Fruit fly (Drosophila melanogaster) whole organism, embryonic: ENCODE measurements around the gene CG15336.

Source experiments
- Atf6 ChIP-seq: fragments of 200-800 bp; sonication (Bioruptor generic); IDR thresholded peaks from 2 replicates; pipeline ENCODE4 v1.3.6; 2022; ENCODE audit warnings: missing biosample characterization, missing genetic modification characterization
- CG10209 ChIP-seq: fragments of 200-800 bp; sonication (Bioruptor generic); optimal IDR thresholded peaks from 3 replicates; lab custom pipeline; 2017; ENCODE audit warnings: missing biosample characterization, mild to moderate bottlenecking, missing genetic modification characterization, missing genetic modification reagents
- CG10267 ChIP-seq: fragments of 200-800 bp; sonication (Bioruptor generic); optimal IDR thresholded peaks from 2 replicates; lab custom pipeline; 2018; ENCODE audit warnings: missing biosample characterization, mild to moderate bottlenecking, missing genetic modification characterization, moderate library complexity
- CG10431 ChIP-seq: fragments of 200-800 bp; sonication (Bioruptor generic); optimal IDR thresholded peaks from 3 replicates; lab custom pipeline; 2018; ENCODE audit warnings: missing biosample characterization, mild to moderate bottlenecking, missing genetic modification characterization
- CG10654 ChIP-seq: fragments of 200-800 bp; sonication (Bioruptor generic); optimal IDR thresholded peaks from 2 replicates; lab custom pipeline; 2016; ENCODE audit warnings: missing biosample characterization, missing genetic modification characterization
- CG11093 ChIP-seq: fragments of 200-800 bp; sonication (Bioruptor generic); IDR thresholded peaks from 3 replicates; pipeline ENCODE4 v1.3.6; 2022; ENCODE audit warnings: missing biosample characterization, missing genetic modification characterization
- CG12104 ChIP-seq: fragments of 200-800 bp; sonication (Bioruptor generic); optimal IDR thresholded peaks from 3 replicates; lab custom pipeline; 2016; ENCODE audit warnings: missing biosample characterization, missing genetic modification characterization
- CG14710 ChIP-seq: fragments of 200-800 bp; sonication (Bioruptor generic); optimal IDR thresholded peaks from 3 replicates; lab custom pipeline; 2019; ENCODE audit warnings: missing biosample characterization, mild to moderate bottlenecking, missing genetic modification characterization, moderate library complexity
- CG15601 ChIP-seq: fragments of 200-800 bp; sonication (Bioruptor generic); optimal IDR thresholded peaks from 3 replicates; lab custom pipeline; 2019; ENCODE audit warnings: missing biosample characterization, mild to moderate bottlenecking, missing genetic modification characterization, moderate library complexity
- CG18476 ChIP-seq: fragments of 200-800 bp; sonication (Bioruptor generic); optimal IDR thresholded peaks from 2 replicates; lab custom pipeline; 2016; ENCODE audit warnings: missing biosample characterization, mild to moderate bottlenecking, missing genetic modification characterization
- CG18599 ChIP-seq: fragments of 200-800 bp; sonication (Bioruptor generic); optimal IDR thresholded peaks from 3 replicates; lab custom pipeline; 2017; ENCODE audit warnings: missing biosample characterization, missing genetic modification characterization, mild to moderate bottlenecking, moderate library complexity, missing genetic modification reagents
- CG2129 ChIP-seq: fragments of 200-800 bp; sonication (Bioruptor generic); IDR thresholded peaks from 2 replicates; pipeline ENCODE4 v1.3.6; 2022; ENCODE audit warnings: missing biosample characterization, missing genetic modification characterization; ENCODE audit not compliant: partially characterized antibody
- CG30020 ChIP-seq: fragments of 200-800 bp; optimal IDR thresholded peaks from 2 replicates; lab custom pipeline; 2019; ENCODE audit warnings: missing biosample characterization, mild to moderate bottlenecking, missing genetic modification characterization, moderate library complexity
- CG3163 ChIP-seq: fragments of 200-800 bp; sonication (Bioruptor generic); optimal IDR thresholded peaks from 3 replicates; lab custom pipeline; 2016; ENCODE audit warnings: missing biosample characterization, missing genetic modification characterization
- CG4854 ChIP-seq: fragments of 200-800 bp; sonication (Bioruptor generic); optimal IDR thresholded peaks from 2 replicates; lab custom pipeline; 2016; ENCODE audit warnings: missing biosample characterization, missing genetic modification characterization, inconsistent platforms
- CG8089 ChIP-seq: fragments of 200-800 bp; sonication (Bioruptor generic); optimal IDR thresholded peaks from 3 replicates; lab custom pipeline; 2016; ENCODE audit warnings: missing biosample characterization, missing genetic modification characterization
- CG9727 ChIP-seq: fragments of 200-800 bp; sonication (Bioruptor generic); optimal IDR thresholded peaks from 3 replicates; lab custom pipeline; 2017; ENCODE audit warnings: missing biosample characterization, mild to moderate bottlenecking, missing genetic modification characterization
- D ChIP-seq, 2 experiments: fragments of 200-800 bp in 1 of 2; fragments of >200 bp in 1 of 2; sonication (Bioruptor generic) in 1 of 2; optimal IDR thresholded peaks; 2 replicates in 1 of 2; 3 replicates in 1 of 2; lab custom pipeline; 2017; ENCODE audit warnings: mild to moderate bottlenecking in 1 of 2, missing biosample characterization in 1 of 2, missing genetic modification characterization in 1 of 2, missing genetic modification reagents in 1 of 2
- Deaf1 ChIP-seq: fragments of 200-800 bp; optimal IDR thresholded peaks from 3 replicates; lab custom pipeline; 2019; ENCODE audit warnings: missing biosample characterization, mild to moderate bottlenecking, missing genetic modification characterization, moderate library complexity
- Elba2 ChIP-seq: fragments of 200-800 bp; sonication (Bioruptor generic); optimal IDR thresholded peaks from 3 replicates; lab custom pipeline; 2016; ENCODE audit warnings: missing biosample characterization, missing genetic modification characterization
- Opbp ChIP-seq: fragments of 200-800 bp; sonication (Bioruptor generic); IDR thresholded peaks from 3 replicates; pipeline ENCODE4 v1.3.6; 2022; ENCODE audit warnings: missing biosample characterization, missing genetic modification characterization; ENCODE audit not compliant: partially characterized antibody
- Ptx1 ChIP-seq: fragments of 200-800 bp; sonication (Bioruptor generic); IDR thresholded peaks from 2 replicates; pipeline ENCODE4 v1.3.6; 2022; ENCODE audit warnings: missing biosample characterization, missing genetic modification characterization
- Sin3A ChIP-seq: fragments of >200 bp; optimal IDR thresholded peaks from 2 replicates; lab custom pipeline; 2018
- Sox102F ChIP-seq: fragments of 200-800 bp; sonication (Bioruptor generic); optimal IDR thresholded peaks from 2 replicates; lab custom pipeline; 2018; ENCODE audit warnings: missing biosample characterization, mild to moderate bottlenecking, missing genetic modification characterization, moderate library complexity
- YL-1 ChIP-seq: fragments of 200-800 bp; sonication (Bioruptor generic); optimal IDR thresholded peaks from 3 replicates; lab custom pipeline; 2017; ENCODE audit warnings: missing biosample characterization, mild to moderate bottlenecking, missing genetic modification characterization
- cas ChIP-seq: fragments of 200-800 bp; sonication (Bioruptor generic); IDR thresholded peaks from 2 replicates; pipeline ENCODE4 v1.3.6; 2022; ENCODE audit warnings: missing biosample characterization, missing genetic modification characterization
- disco-r ChIP-seq: fragments of 200-800 bp; sonication (Bioruptor generic); optimal IDR thresholded peaks from 2 replicates; lab custom pipeline; 2016; ENCODE audit warnings: missing biosample characterization, missing genetic modification characterization
- dmrt11E ChIP-seq: fragments of 200-800 bp; sonication (Bioruptor generic); optimal IDR thresholded peaks from 3 replicates; lab custom pipeline; 2018; ENCODE audit warnings: missing biosample characterization, mild to moderate bottlenecking, missing genetic modification characterization, moderate library complexity
- ems ChIP-seq: fragments of 200-800 bp; sonication (Bioruptor generic); optimal IDR thresholded peaks from 3 replicates; lab custom pipeline; 2016; ENCODE audit warnings: missing biosample characterization, missing genetic modification characterization
- gcm ChIP-seq: fragments of 200-800 bp; sonication (Bioruptor generic); optimal IDR thresholded peaks from 2 replicates; lab custom pipeline; 2019; ENCODE audit warnings: missing biosample characterization, mild to moderate bottlenecking, missing genetic modification characterization, moderate library complexity
- gem ChIP-seq: fragments of 200-800 bp; sonication (Bioruptor generic); optimal IDR thresholded peaks from 2 replicates; lab custom pipeline; 2019; ENCODE audit warnings: missing biosample characterization, mild to moderate bottlenecking, missing genetic modification characterization, moderate library complexity
- grau ChIP-seq: fragments of 200-800 bp; optimal IDR thresholded peaks from 3 replicates; lab custom pipeline; 2019; ENCODE audit warnings: missing biosample characterization, mild to moderate bottlenecking, missing genetic modification characterization, moderate library complexity
- gsb-n ChIP-seq: fragments of 200-800 bp; sonication (Bioruptor generic); optimal IDR thresholded peaks from 3 replicates; lab custom pipeline; 2018; ENCODE audit warnings: missing biosample characterization, mild to moderate bottlenecking, missing genetic modification characterization
- gt ChIP-seq: fragments of 200-800 bp; sonication (Bioruptor generic); IDR thresholded peaks from 2 replicates; pipeline ENCODE4 v1.3.6; 2022; ENCODE audit warnings: missing biosample characterization, missing genetic modification characterization
- hth ChIP-seq: fragments of >200 bp; optimal IDR thresholded peaks from 2 replicates; lab custom pipeline; 2017; ENCODE audit warnings: inconsistent platforms
- insv ChIP-seq, 2 experiments: fragments of 200-800 bp; sonication (Bioruptor generic); optimal IDR thresholded peaks; 3 replicates each; lab custom pipeline; 2016 to 2018; ENCODE audit warnings: missing biosample characterization in 2 of 2, missing genetic modification characterization in 2 of 2
- jing ChIP-seq: fragments of 200-800 bp; sonication (Bioruptor generic); optimal IDR thresholded peaks from 2 replicates; lab custom pipeline; 2018; ENCODE audit warnings: missing biosample characterization, mild to moderate bottlenecking, missing genetic modification characterization
- nerfin-2 ChIP-seq: fragments of 200-800 bp; sonication (Bioruptor generic); IDR thresholded peaks from 2 replicates; pipeline ENCODE4 v1.3.6; 2022; ENCODE audit warnings: missing biosample characterization, missing genetic modification characterization; ENCODE audit not compliant: partially characterized antibody
- onecut ChIP-seq: fragments of 200-800 bp; sonication (Bioruptor generic); IDR thresholded peaks from 2 replicates; pipeline ENCODE4 v1.3.6; 2022; ENCODE audit warnings: missing biosample characterization, missing genetic modification characterization
- pho ChIP-seq: fragments of 200-800 bp; sonication (Bioruptor generic); optimal IDR thresholded peaks from 2 replicates; lab custom pipeline; 2016; ENCODE audit warnings: missing biosample characterization, missing genetic modification characterization
- psq ChIP-seq: fragments of 200-800 bp; sonication (Bioruptor generic); optimal IDR thresholded peaks from 2 replicates; lab custom pipeline; 2017; ENCODE audit warnings: missing biosample characterization, missing genetic modification characterization
- pum ChIP-seq: fragments of 200-800 bp; sonication (Bioruptor generic); optimal IDR thresholded peaks from 2 replicates; lab custom pipeline; 2016; ENCODE audit warnings: missing biosample characterization, missing genetic modification characterization
- tap ChIP-seq: fragments of 200-800 bp; optimal IDR thresholded peaks from 3 replicates; lab custom pipeline; 2019; ENCODE audit warnings: missing biosample characterization, mild to moderate bottlenecking, missing genetic modification characterization, moderate library complexity
- zen2 ChIP-seq: fragments of 200-800 bp; sonication (Bioruptor generic); IDR thresholded peaks from 3 replicates; pipeline ENCODE4 v1.3.6; 2022; ENCODE audit warnings: missing biosample characterization, missing genetic modification characterization; ENCODE audit not compliant: partially characterized antibody

CG15336 gene

DNA sequence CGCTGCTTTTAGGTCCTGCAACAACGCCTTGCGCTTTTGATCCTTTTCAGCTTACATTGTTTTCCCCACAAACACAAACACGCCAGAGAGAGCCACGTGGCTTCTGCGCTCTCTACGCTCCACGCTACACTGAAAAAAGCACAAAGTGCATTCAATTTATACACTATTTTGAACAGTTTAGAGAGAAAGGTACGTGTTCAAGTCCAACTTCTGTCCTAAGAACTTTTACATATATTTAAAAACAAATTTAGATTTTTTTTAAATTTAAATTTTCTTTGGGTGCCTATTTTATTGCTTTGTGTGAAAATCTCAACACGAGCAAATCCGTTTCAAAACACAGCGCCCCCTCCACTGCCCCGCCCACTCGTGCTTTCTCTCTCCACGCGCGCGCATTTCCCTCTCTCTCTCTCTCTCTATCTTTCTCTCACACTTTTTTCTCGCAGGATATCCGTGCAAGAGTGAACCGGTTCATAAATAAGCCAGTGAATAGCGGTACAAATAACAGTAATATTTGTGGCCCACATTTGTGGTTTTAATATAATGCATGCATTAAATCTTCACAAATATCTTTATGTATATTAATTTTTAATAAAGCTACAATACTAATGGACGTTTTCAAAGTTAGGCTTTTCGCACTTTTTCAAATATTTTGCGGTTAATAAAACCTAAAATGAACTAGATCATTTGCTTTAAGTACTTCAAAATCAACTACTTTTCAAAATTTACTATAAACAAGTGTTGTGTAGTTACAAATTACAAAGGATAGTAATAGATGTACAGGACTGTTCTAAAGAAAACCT, 47.5 kb upstream of the CG15336 start (continued):
- peak; percentile 72 for TF ChIP-seq gcm (GFP tag; lab: Kevin White, UChicago)
- TF ChIP-seq nerfin-2 (GFP tag; lab: Robert Waterston, UW): no peak

DNA sequence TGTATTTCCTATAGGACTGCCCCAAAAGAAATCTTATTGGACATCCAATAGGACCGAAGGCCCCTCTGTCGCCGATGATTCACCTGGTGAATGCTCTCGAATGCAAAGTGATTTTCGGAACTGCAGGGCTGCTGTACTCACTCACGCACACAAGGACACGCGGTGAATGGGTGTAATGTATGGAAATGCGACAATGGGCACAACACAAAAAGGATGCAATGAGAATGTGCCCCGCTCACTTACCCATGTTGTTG, 47.0 kb upstream of the CG15336 start:
- TF ChIP-seq zen2 (GFP tag; lab: Robert Waterston, UW): no peak
- peak; percentile 87 for TF ChIP-seq Elba2
- TF ChIP-seq gsb-n (tag; lab: Kevin White, UChicago): no peak
- peak in 1 of 2 experiments; percentile 80 for TF ChIP-seq insv (GFP tag; optimal IDR thresholded peaks at IDR 0.05; lab: Kevin White, UChicago)
- TF ChIP-seq, all 482 proteins: peak for 2

DNA sequence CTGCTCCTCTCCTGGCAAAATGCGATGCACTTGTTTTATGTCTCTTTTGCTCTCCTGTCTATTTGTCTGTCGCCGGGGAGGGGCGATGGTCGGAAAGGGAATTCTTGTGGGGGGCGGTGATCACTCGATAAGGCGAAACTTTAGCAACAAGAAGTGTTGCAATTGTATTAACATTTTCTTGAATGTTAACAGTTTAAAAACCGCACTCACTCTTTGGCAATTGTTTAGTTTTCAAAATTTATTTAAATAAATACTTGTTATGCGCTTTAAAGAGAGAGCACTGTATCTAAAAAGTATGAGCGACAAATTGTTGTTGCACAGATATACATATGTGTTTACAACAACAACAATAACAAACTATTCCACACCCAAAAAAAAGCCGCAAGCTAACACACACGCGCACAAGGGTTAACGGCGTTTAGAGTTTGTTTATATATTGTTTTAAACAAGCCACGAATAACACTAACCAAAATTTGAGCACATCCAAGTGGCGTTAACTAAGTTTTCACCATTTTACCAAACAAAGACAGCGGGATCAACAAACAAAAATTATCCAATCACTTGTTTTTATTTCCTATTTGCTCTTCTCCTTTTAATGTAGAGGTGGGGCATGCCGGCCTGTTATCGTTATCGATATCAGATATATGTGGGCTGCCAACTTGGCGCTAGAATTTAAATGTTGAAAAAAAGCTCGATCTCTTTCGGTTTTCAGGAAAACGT, 46.1 kb upstream of the CG15336 start, which contains the start of gene CG2258:
TSS of gene CG2258 (minus strand) at position 617 of the 720 bp plus-strand sequence.
- TF ChIP-seq CG30020 (tag; lab: Kevin White, UChicago) (no peak), CG3163 (GFP tag; lab: Kevin White, UChicago) (peak; percentile 10), grau (tag; lab: Kevin White, UChicago) (peak; percentile 96), CG11093 (peak; percentile 72; the same call in 2 of the 3 replicates), CG2129 (no peak), hth (lab: Kevin White, UChicago) (no peak), psq (GFP tag; lab: Kevin White, UChicago) (peak; percentile 24), CG9727 (GFP tag; lab: Kevin White, UChicago) (peak; percentile 67), gt (no peak), CG8089 (peak; percentile 46), CG18599 (GFP tag; lab: Kevin White, UChicago) (peak; percentile 86), CG10267 (tag; lab: Kevin White, UChicago) (peak; percentile 74), tap (tag; lab: Kevin White, UChicago) (peak; percentile 91), CG10431 (GFP tag; lab: Kevin White, UChicago) (peak; percentile 75), pho (GFP tag; lab: Kevin White, UChicago) (peak; percentile 61), jing (GFP tag; lab: Kevin White, UChicago) (peak; percentile 68), disco-r (peak; percentile 56), CG14710 (tag; lab: Kevin White, UChicago) (peak; percentile 71), CG12104 (GFP tag; lab: Kevin White, UChicago) (peak; percentile 60), CG15601 (tag; lab: Kevin White, UChicago) (peak; percentile 77), gem (tag; lab: Kevin White, UChicago) (peak; percentile 91), Opbp (GFP tag; lab: Robert Waterston, UW) (no peak), D (optimal IDR thresholded peaks at IDR 0.05; lab: Kevin White, UChicago) (no peak), D (GFP tag; optimal IDR thresholded peaks at IDR 0.05; lab: Kevin White, UChicago) (peak; percentile 86), YL-1 (GFP tag; lab: Kevin White, UChicago) (peak; percentile 27), Sin3A (lab: Kevin White, UChicago) (no peak), CG18476 (GFP tag; lab: Kevin White, UChicago) (peak; percentile 70), ems (GFP tag; lab: Kevin White, UChicago) (peak; percentile 73), CG10209 (GFP tag; lab: Kevin White, UChicago) (peak; percentile 78), Ptx1 (GFP tag; lab: Robert Waterston, UW) (peak; percentile 91), dmrt11E (tag; lab: Kevin White, UChicago) (peak; percentile 50), Deaf1 (tag; lab: Kevin White, UChicago) (peak; percentile 60), Atf6 (peak; percentile 82), CG10654 (GFP tag; lab: Kevin White, UChicago) (peak; percentile 80), onecut (GFP tag; lab: Robert Waterston, UW) (peak; percentile 53; the same call in 1 of the 2 replicates), CG4854 (peak; percentile 46), pum (GFP tag; lab: Kevin White, UChicago) (no peak), cas (peak; percentile 72), Sox102F (peak; percentile 94)
